Worm (Caenorhabditis elegans) whole organism, young adult: Measurements from ENCODE around the gene Y45G5AM.5.

Source experiments
- ama-1 ChIP-seq, 3 experiments: fragments of 150-350 bp in 1 of 3; sonication (generic microtip) in 2 of 3; optimal IDR thresholded peaks; 2 replicates each; lab custom pipeline; 2014 to 2018; ENCODE audit warnings: missing biosample characterization in 2 of 3, missing genetic modification characterization in 2 of 3, missing genetic modification reagents in 2 of 3
- cebp-1 ChIP-seq, 2 experiments: fragments of 200-800 bp in 1 of 2; sonication (Bioruptor generic) in 1 of 2; sonication (generic microtip) in 1 of 2; IDR thresholded peaks in 1 of 2; optimal IDR thresholded peaks in 1 of 2; 2 replicates each; pipeline versions ENCODE4 v1.3.6 to Lab custom; 2017 to 2022; ENCODE audit warnings: missing compliant biosample characterization in 2 of 2, missing genetic modification characterization in 2 of 2, mild to moderate bottlenecking in 1 of 2, missing genetic modification reagents in 1 of 2, moderate library complexity in 1 of 2
- gei-17 ChIP-seq: fragments of 200-800 bp; sonication (Bioruptor generic); optimal IDR thresholded peaks from 2 replicates; lab custom pipeline; 2018; ENCODE audit warnings: mild to moderate bottlenecking, missing genetic modification characterization, missing compliant biosample characterization
- mcd-1 ChIP-seq: fragments of 200-800 bp; sonication (Bioruptor generic); IDR thresholded peaks from 2 replicates; pipeline ENCODE4 v1.3.6; 2022; ENCODE audit warnings: missing genetic modification reagents, missing genetic modification characterization, missing compliant biosample characterization

ce11 chrV:4175624-4176023 is 15.4 kb downstream of the Y45G5AM.5 start, which contains the start of the genes coh-4 and pid-5:
- TF ChIP-seq mcd-1 (GFP tag; lab: Robert Waterston, UW) (peak; percentile 83), ama-1 (optimal IDR thresholded peaks at IDR 0.05; lab: Kevin White, UChicago) (no peak), ama-1 (GFP tag; optimal IDR thresholded peaks at IDR 0.05; lab: Kevin White, UChicago) (no peak), gei-17 (GFP tag; lab: Kevin White, UChicago) (no peak), cebp-1 (GFP tag; IDR thresholded peaks at IDR 0.05; lab: Robert Waterston, UW) (no peak), cebp-1 (tag; optimal IDR thresholded peaks at IDR 0.05; lab: Kevin White, UChicago) (no peak)
